Fruit fly (Drosophila melanogaster) whole organism, embryonic: ENCODE results near the gene CG4577.

Experiments used
- Ada2b ChIP-seq: fragments of 200-800 bp; sonication (Bioruptor generic); IDR thresholded peaks from 2 replicates; pipeline ENCODE4 v1.3.6; 2022; ENCODE audit warnings: missing biosample characterization, missing genetic modification characterization
- BEAF-32 ChIP-seq: fragments of 200-800 bp; sonication (Bioruptor generic); optimal IDR thresholded peaks from 3 replicates; lab custom pipeline; 2017; ENCODE audit warnings: missing biosample characterization, missing genetic modification characterization, mild to moderate bottlenecking, moderate library complexity, missing genetic modification reagents
- Bgb ChIP-seq: fragments of 200-800 bp; sonication (Bioruptor generic); IDR thresholded peaks from 2 replicates; pipeline ENCODE4 v1.3.6; 2022; ENCODE audit warnings: missing biosample characterization, missing genetic modification characterization; ENCODE audit not compliant: partially characterized antibody
- C15 ChIP-seq: fragments of 200-800 bp; sonication (Bioruptor generic); IDR thresholded peaks from 3 replicates; pipeline ENCODE4 v1.3.6; 2022; ENCODE audit warnings: missing biosample characterization, missing genetic modification characterization
- CG10147 ChIP-seq: fragments of 200-800 bp; sonication (Bioruptor generic); optimal IDR thresholded peaks from 2 replicates; lab custom pipeline; 2019; ENCODE audit warnings: missing biosample characterization, mild to moderate bottlenecking, missing genetic modification characterization, moderate library complexity
- CG1024 ChIP-seq: fragments of 200-800 bp; sonication (Bioruptor generic); IDR thresholded peaks from 2 replicates; pipeline ENCODE4 v1.3.6; 2022; ENCODE audit warnings: missing biosample characterization, missing genetic modification characterization
- CG10431 ChIP-seq: fragments of 200-800 bp; sonication (Bioruptor generic); optimal IDR thresholded peaks from 3 replicates; lab custom pipeline; 2018; ENCODE audit warnings: missing biosample characterization, mild to moderate bottlenecking, missing genetic modification characterization
- CG10654 ChIP-seq: fragments of 200-800 bp; sonication (Bioruptor generic); optimal IDR thresholded peaks from 2 replicates; lab custom pipeline; 2016; ENCODE audit warnings: missing biosample characterization, missing genetic modification characterization
- CG12104 ChIP-seq: fragments of 200-800 bp; sonication (Bioruptor generic); optimal IDR thresholded peaks from 3 replicates; lab custom pipeline; 2016; ENCODE audit warnings: missing biosample characterization, missing genetic modification characterization
- CG1233 ChIP-seq: fragments of 200-800 bp; sonication (Bioruptor generic); optimal IDR thresholded peaks from 4 replicates; lab custom pipeline; 2018; ENCODE audit warnings: missing biosample characterization, mild to moderate bottlenecking, missing genetic modification characterization
- CG13287 ChIP-seq: fragments of 200-800 bp; sonication (Bioruptor generic); IDR thresholded peaks from 2 replicates; pipeline ENCODE4 v1.3.6; 2022; ENCODE audit warnings: missing biosample characterization, missing genetic modification characterization; ENCODE audit not compliant: partially characterized antibody
- CG13775 ChIP-seq: fragments of 200-800 bp; sonication (Bioruptor generic); optimal IDR thresholded peaks from 3 replicates; lab custom pipeline; 2017; ENCODE audit warnings: missing biosample characterization, mild to moderate bottlenecking, missing genetic modification characterization
- CG1529 ChIP-seq: fragments of 200-800 bp; sonication (Bioruptor generic); optimal IDR thresholded peaks from 3 replicates; lab custom pipeline; 2018; ENCODE audit warnings: missing biosample characterization, missing genetic modification characterization
- CG17829 ChIP-seq: fragments of 200-800 bp; optimal IDR thresholded peaks from 2 replicates; lab custom pipeline; 2019; ENCODE audit warnings: missing biosample characterization, mild to moderate bottlenecking, missing genetic modification characterization, moderate library complexity
- CG1832 ChIP-seq: fragments of 200-800 bp; sonication (Bioruptor generic); optimal IDR thresholded peaks from 2 replicates; lab custom pipeline; 2017; ENCODE audit warnings: missing biosample characterization, mild to moderate bottlenecking, missing genetic modification characterization, inconsistent platforms
- CG18599 ChIP-seq: fragments of 200-800 bp; sonication (Bioruptor generic); optimal IDR thresholded peaks from 3 replicates; lab custom pipeline; 2017; ENCODE audit warnings: missing biosample characterization, missing genetic modification characterization, mild to moderate bottlenecking, moderate library complexity, missing genetic modification reagents
- CG2712 ChIP-seq: fragments of 200-800 bp; optimal IDR thresholded peaks from 3 replicates; lab custom pipeline; 2019; ENCODE audit warnings: missing biosample characterization, mild to moderate bottlenecking, missing genetic modification characterization, moderate library complexity
- CG30403 ChIP-seq: fragments of 200-800 bp; sonication (Bioruptor generic); optimal IDR thresholded peaks from 3 replicates; lab custom pipeline; 2016; ENCODE audit warnings: missing biosample characterization, missing genetic modification characterization
- CG3065 ChIP-seq: fragments of 200-800 bp; sonication (Bioruptor generic); optimal IDR thresholded peaks from 2 replicates; lab custom pipeline; 2016; ENCODE audit warnings: missing biosample characterization, missing genetic modification characterization
- CG32532 ChIP-seq: fragments of 200-800 bp; sonication (Bioruptor generic); IDR thresholded peaks from 2 replicates; pipeline ENCODE4 v1.3.6; 2022; ENCODE audit warnings: missing biosample characterization, missing genetic modification characterization
- CG32767 ChIP-seq: fragments of 200-800 bp; sonication (Bioruptor generic); IDR thresholded peaks from 2 replicates; pipeline ENCODE4 v1.3.6; 2022; ENCODE audit warnings: missing biosample characterization, missing genetic modification characterization
- CG6689 ChIP-seq: fragments of 200-800 bp; sonication (Bioruptor generic); IDR thresholded peaks from 2 replicates; pipeline ENCODE4 v1.3.6; 2022; ENCODE audit warnings: missing biosample characterization, missing genetic modification characterization
- CG7271 ChIP-seq: fragments of 200-800 bp; sonication (Bioruptor generic); optimal IDR thresholded peaks from 2 replicates; lab custom pipeline; 2018; ENCODE audit warnings: missing biosample characterization, mild to moderate bottlenecking, missing genetic modification characterization, moderate library complexity
- CG7786 ChIP-seq: fragments of 200-800 bp; sonication (Bioruptor generic); optimal IDR thresholded peaks from 2 replicates; lab custom pipeline; 2016; ENCODE audit warnings: missing biosample characterization, missing genetic modification characterization
- CG7987 ChIP-seq: fragments of 200-800 bp; sonication (Bioruptor generic); optimal IDR thresholded peaks from 2 replicates; lab custom pipeline; 2018; ENCODE audit warnings: missing biosample characterization, mild to moderate bottlenecking, missing genetic modification characterization, moderate library complexity
- CG8478 ChIP-seq: fragments of >200 bp; optimal IDR thresholded peaks from 2 replicates; lab custom pipeline; 2018
- CG8924 ChIP-seq: fragments of 200-800 bp; optimal IDR thresholded peaks from 3 replicates; lab custom pipeline; 2019; ENCODE audit warnings: missing biosample characterization, mild to moderate bottlenecking, missing genetic modification characterization, moderate library complexity
- Doc3 ChIP-seq: fragments of 200-800 bp; sonication (Bioruptor generic); IDR thresholded peaks from 3 replicates; pipeline ENCODE4 v1.3.6; 2022; ENCODE audit warnings: missing biosample characterization, missing genetic modification characterization; ENCODE audit not compliant: partially characterized antibody
- Dref ChIP-seq: fragments of 200-800 bp; sonication (Bioruptor generic); IDR thresholded peaks from 2 replicates; pipeline ENCODE4 v1.3.6; 2022; ENCODE audit warnings: missing biosample characterization, missing genetic modification characterization
- Ets65A ChIP-seq: fragments of 200-800 bp; sonication (Bioruptor generic); peaks from one replicate; lab custom pipeline; 2016; ENCODE audit warnings: missing biosample characterization, missing genetic modification characterization
- Fer1 ChIP-seq: fragments of 200-800 bp; sonication (Bioruptor generic); optimal IDR thresholded peaks from 2 replicates; lab custom pipeline; 2017; ENCODE audit warnings: missing biosample characterization, mild to moderate bottlenecking, missing genetic modification characterization
- Xrp1 ChIP-seq: fragments of 200-800 bp; sonication (Bioruptor generic); IDR thresholded peaks from 2 replicates; pipeline ENCODE4 v1.3.6; 2022; ENCODE audit warnings: missing biosample characterization, missing genetic modification characterization
- YL-1 ChIP-seq: fragments of 200-800 bp; sonication (Bioruptor generic); optimal IDR thresholded peaks from 3 replicates; lab custom pipeline; 2017; ENCODE audit warnings: missing biosample characterization, mild to moderate bottlenecking, missing genetic modification characterization
- bsh ChIP-seq, 2 experiments: fragments of 200-800 bp; sonication (Bioruptor generic); optimal IDR thresholded peaks; 2 replicates each; lab custom pipeline; 2017 to 2018; ENCODE audit warnings: mild to moderate bottlenecking in 2 of 2, missing biosample characterization in 2 of 2, missing genetic modification characterization in 2 of 2, moderate library complexity in 1 of 2
- dati ChIP-seq: fragments of 200-800 bp; sonication (Bioruptor generic); IDR thresholded peaks from 2 replicates; pipeline ENCODE4 v1.3.6; 2022; ENCODE audit warnings: missing biosample characterization, missing genetic modification characterization
- hbn ChIP-seq: fragments of 200-800 bp; sonication (Bioruptor generic); IDR thresholded peaks from 2 replicates; pipeline ENCODE4 v1.3.6; 2022; ENCODE audit warnings: missing biosample characterization, missing genetic modification characterization; ENCODE audit not compliant: partially characterized antibody
- her ChIP-seq: fragments of 200-800 bp; sonication (Bioruptor generic); optimal IDR thresholded peaks from 2 replicates; lab custom pipeline; 2016; ENCODE audit warnings: missing biosample characterization, missing genetic modification characterization
- knrl ChIP-seq: fragments of 200-800 bp; sonication (Bioruptor generic); IDR thresholded peaks from 3 replicates; pipeline ENCODE4 v1.3.6; 2022; ENCODE audit warnings: missing biosample characterization, missing genetic modification characterization; ENCODE audit not compliant: partially characterized antibody
- lilli ChIP-seq: fragments of 200-800 bp; sonication (Bioruptor generic); optimal IDR thresholded peaks from 3 replicates; lab custom pipeline; 2016; ENCODE audit warnings: missing biosample characterization, missing genetic modification characterization
- mam ChIP-seq: fragments of 200-800 bp; sonication (Bioruptor generic); optimal IDR thresholded peaks from 3 replicates; lab custom pipeline; 2016; ENCODE audit warnings: missing biosample characterization, missing genetic modification characterization
- nerfin-2 ChIP-seq: fragments of 200-800 bp; sonication (Bioruptor generic); IDR thresholded peaks from 2 replicates; pipeline ENCODE4 v1.3.6; 2022; ENCODE audit warnings: missing biosample characterization, missing genetic modification characterization; ENCODE audit not compliant: partially characterized antibody
- pho ChIP-seq: fragments of 200-800 bp; sonication (Bioruptor generic); optimal IDR thresholded peaks from 2 replicates; lab custom pipeline; 2016; ENCODE audit warnings: missing biosample characterization, missing genetic modification characterization
- phol ChIP-seq: fragments of 200-800 bp; sonication (Bioruptor generic); optimal IDR thresholded peaks from 3 replicates; lab custom pipeline; 2018; ENCODE audit warnings: missing biosample characterization, mild to moderate bottlenecking, missing genetic modification characterization, moderate library complexity
- pum ChIP-seq: fragments of 200-800 bp; sonication (Bioruptor generic); optimal IDR thresholded peaks from 2 replicates; lab custom pipeline; 2016; ENCODE audit warnings: missing biosample characterization, missing genetic modification characterization
- ranshi ChIP-seq: fragments of 200-800 bp; sonication (Bioruptor generic); IDR thresholded peaks from 2 replicates; pipeline ENCODE4 v1.3.6; 2022; ENCODE audit warnings: missing biosample characterization, missing genetic modification characterization
- repo ChIP-seq: fragments of 200-800 bp; sonication (Bioruptor generic); optimal IDR thresholded peaks from 2 replicates; lab custom pipeline; 2016; ENCODE audit warnings: missing biosample characterization, missing genetic modification characterization
- sens ChIP-seq: fragments of 200-800 bp; sonication (Bioruptor generic); peaks from one replicate; lab custom pipeline; 2016; ENCODE audit warnings: missing biosample characterization, missing genetic modification characterization
- sna ChIP-seq: fragments of 200-800 bp; sonication (Bioruptor generic); IDR thresholded peaks from 2 replicates; pipeline ENCODE4 v1.3.6; 2022; ENCODE audit warnings: missing biosample characterization, missing genetic modification characterization; ENCODE audit not compliant: partially characterized antibody
- tgo ChIP-seq: fragments of 200-800 bp; sonication (Bioruptor generic); IDR thresholded peaks from 3 replicates; pipeline ENCODE4 v1.3.6; 2022; ENCODE audit warnings: missing biosample characterization, missing genetic modification characterization
- tx ChIP-seq: fragments of 200-800 bp; sonication (Bioruptor generic); optimal IDR thresholded peaks from 2 replicates; lab custom pipeline; 2016; ENCODE audit warnings: missing biosample characterization, missing genetic modification characterization
- zen2 ChIP-seq: fragments of 200-800 bp; sonication (Bioruptor generic); IDR thresholded peaks from 3 replicates; pipeline ENCODE4 v1.3.6; 2022; ENCODE audit warnings: missing biosample characterization, missing genetic modification characterization; ENCODE audit not compliant: partially characterized antibody

The CG4577 gene

DNA sequence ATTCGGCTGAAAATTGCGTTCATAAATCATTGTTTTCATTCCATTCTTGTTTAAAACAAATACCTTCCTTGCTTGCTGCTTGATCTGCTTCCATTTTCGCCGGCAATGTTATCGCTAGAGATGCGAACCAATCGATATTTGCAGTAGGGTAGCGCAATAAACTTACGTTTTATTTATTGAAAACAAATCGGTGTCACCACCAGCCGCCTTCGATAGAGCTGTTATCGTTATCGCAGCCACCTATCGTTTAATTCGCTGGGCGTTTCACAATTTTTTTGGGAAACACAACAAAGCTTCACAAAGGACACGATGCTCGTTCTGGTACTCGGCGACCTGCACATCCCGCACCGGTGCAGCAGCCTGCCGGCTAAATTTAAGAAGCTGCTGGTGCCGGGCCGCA is 16.1 kb downstream of the CG4577 start, which contains the start of the genes Tfb4 and Vps29 (continued):
- TF ChIP-seq CG7987 (peak; percentile 44), CG8924 (peak; percentile 39), CG10147 (GFP tag; lab: Kevin White, UChicago) (no peak), Ada2b (GFP tag; lab: Robert Waterston, UW) (peak; percentile 47; the same call in 1 of the 2 replicates), CG1024 (GFP tag; lab: Robert Waterston, UW) (0 out of 2 replicates have a peak, but pooled peaks have one; percentile 32), tgo (GFP tag; lab: Robert Waterston, UW) (0 out of 3 replicates have a peak, but pooled peaks have one; percentile 14), pum (GFP tag; lab: Kevin White, UChicago) (peak; percentile 42), CG1832 (GFP tag; lab: Kevin White, UChicago) (no peak), Doc3 (GFP tag; lab: Robert Waterston, UW) (peak; percentile 81), Xrp1 (GFP tag; lab: Robert Waterston, UW) (peak; percentile 64), repo (peak; percentile 1), YL-1 (GFP tag; lab: Kevin White, UChicago) (peak; percentile 2), dati (GFP tag; lab: Robert Waterston, UW) (no peak), CG7786 (GFP tag; lab: Kevin White, UChicago) (peak; percentile 56), Ets65A (peak; percentile 94), zen2 (GFP tag; lab: Robert Waterston, UW) (peak; percentile 98), ranshi (peak; percentile 38; the same call in 1 of the 2 replicates), CG6689 (peak; percentile 75), CG2712 (tag; lab: Kevin White, UChicago) (peak; percentile 49), bsh (GFP tag; optimal IDR thresholded peaks at IDR 0.05; lab: Kevin White, UChicago) (peak in 1 of 2 experiments; percentile 28), sens (peak; percentile 35), knrl (GFP tag; lab: Robert Waterston, UW) (peak; percentile 71; the same call in 2 of the 3 replicates), lilli (GFP tag; lab: Kevin White, UChicago) (peak; percentile 82), Bgb (GFP tag; lab: Robert Waterston, UW) (peak; percentile 94), CG32532 (GFP tag; lab: Robert Waterston, UW) (peak; percentile 58), pho (GFP tag; lab: Kevin White, UChicago) (peak; percentile 20), CG10431 (GFP tag; lab: Kevin White, UChicago) (no peak), CG30403 (GFP tag; lab: Kevin White, UChicago) (peak; percentile 51), CG1233 (no peak), Dref (GFP tag; lab: Robert Waterston, UW) (peak; percentile 97), CG3065 (GFP tag; lab: Kevin White, UChicago) (peak; percentile 18), phol (tag; lab: Kevin White, UChicago) (peak; percentile 48), her (peak; percentile 75), CG7271 (tag; lab: Kevin White, UChicago) (peak; percentile 42), C15 (no peak), CG1529 (GFP tag; lab: Kevin White, UChicago) (no peak), CG10654 (GFP tag; lab: Kevin White, UChicago) (peak; percentile 21), mam (GFP tag; lab: Kevin White, UChicago) (peak; percentile 73), CG13775 (GFP tag; lab: Kevin White, UChicago) (peak; percentile 9), CG32767 (GFP tag; lab: Robert Waterston, UW) (no peak), sna (peak; percentile 89), CG12104 (GFP tag; lab: Kevin White, UChicago) (no peak), BEAF-32 (GFP tag; lab: Kevin White, UChicago) (peak; percentile 66), CG18599 (peak; percentile 32), hbn (peak; percentile 89), nerfin-2 (GFP tag; lab: Robert Waterston, UW) (peak; percentile 98), Fer1 (GFP tag; lab: Kevin White, UChicago) (peak; percentile 46), CG13287 (GFP tag; lab: Robert Waterston, UW) (peak; percentile 95), CG8478 (lab: Kevin White, UChicago) (no peak), tx (GFP tag; lab: Kevin White, UChicago) (peak; percentile 7), CG17829 (tag; lab: Kevin White, UChicago) (peak; percentile 60)
